Worm (Caenorhabditis elegans) whole organism, young adult: ENCODE data around the gene rnh-1.0.
A peak's percentile ranks its signal among the peaks of the same experiment; 100 is the strongest.

Experiments
- C17E4.6 ChIP-seq: fragments of 200-800 bp; sonication (Bioruptor generic); IDR thresholded peaks from 2 replicates; pipeline ENCODE4 v1.3.6; 2022; ENCODE audit warnings: missing genetic modification reagents, missing genetic modification characterization, missing compliant biosample characterization
- F33H1.4 ChIP-seq: fragments of 200-800 bp; sonication (Bioruptor generic); IDR thresholded peaks from 2 replicates; pipeline ENCODE4 v1.3.6; 2022; ENCODE audit warnings: missing genetic modification reagents, missing genetic modification characterization, missing compliant biosample characterization
- F49E8.2 ChIP-seq: sonication (generic microtip); optimal IDR thresholded peaks from 3 replicates; lab custom pipeline; 2017; ENCODE audit warnings: missing genetic modification characterization, mild to moderate bottlenecking, missing compliant biosample characterization, antibody characterized with exemption, moderate library complexity; ENCODE audit not compliant: insufficient read depth
- F57A8.1 ChIP-seq: fragments of 200-800 bp; sonication (Bioruptor generic); optimal IDR thresholded peaks from 2 replicates; lab custom pipeline; 2018; ENCODE audit warnings: mild to moderate bottlenecking, missing genetic modification characterization, moderate library complexity, missing compliant biosample characterization
- K12H6.12 ChIP-seq: fragments of 200-800 bp; sonication (Bioruptor generic); optimal IDR thresholded peaks from 2 replicates; lab custom pipeline; 2018; ENCODE audit warnings: mild to moderate bottlenecking, missing genetic modification characterization, missing compliant biosample characterization
- T07F8.4 ChIP-seq: sonication (generic microtip); optimal IDR thresholded peaks from 2 replicates; lab custom pipeline; 2016; ENCODE audit warnings: mild to moderate bottlenecking, missing genetic modification characterization, moderate library complexity, missing compliant biosample characterization
- Y53G8AR.9 ChIP-seq: fragments of 200-800 bp; sonication (Bioruptor generic); conservative IDR thresholded peaks from 2 replicates; pipeline ENCODE4 v1.3.6; 2022; ENCODE audit warnings: missing genetic modification reagents, missing genetic modification characterization, missing compliant biosample characterization
- Y79H2A.3 ChIP-seq: fragments of 200-800 bp; sonication (Bioruptor generic); conservative IDR thresholded peaks from 2 replicates; pipeline ENCODE4 v1.3.6; 2022; ENCODE audit warnings: missing genetic modification reagents, missing genetic modification characterization, missing compliant biosample characterization
- ZK185.1 ChIP-seq: sonication (generic microtip); optimal IDR thresholded peaks from 2 replicates; lab custom pipeline; 2016; ENCODE audit warnings: mild to moderate bottlenecking, missing genetic modification characterization, missing compliant biosample characterization; ENCODE audit not compliant: poor library complexity, severe bottlenecking
- aptf-3 ChIP-seq: fragments of 200-800 bp; sonication (Bioruptor generic); IDR thresholded peaks from 2 replicates; pipeline ENCODE4 v1.3.6; 2022; ENCODE audit warnings: missing genetic modification characterization, missing compliant biosample characterization
- atf-7 ChIP-seq: sonication (generic microtip); optimal IDR thresholded peaks from 2 replicates; lab custom pipeline; 2017; ENCODE audit warnings: mild to moderate bottlenecking, missing genetic modification characterization, missing compliant biosample characterization
- attf-3 ChIP-seq: fragments of 200-800 bp; sonication (Bioruptor generic); conservative IDR thresholded peaks from 2 replicates; pipeline ENCODE4 v1.3.6; 2022; ENCODE audit warnings: missing genetic modification reagents, missing genetic modification characterization, missing compliant biosample characterization
- cebp-1 ChIP-seq, 2 experiments: fragments of 200-800 bp in 1 of 2; sonication (Bioruptor generic) in 1 of 2; sonication (generic microtip) in 1 of 2; IDR thresholded peaks in 1 of 2; optimal IDR thresholded peaks in 1 of 2; 2 replicates each; pipeline versions ENCODE4 v1.3.6 to Lab custom; 2017 to 2022; ENCODE audit warnings: missing compliant biosample characterization in 2 of 2, missing genetic modification characterization in 2 of 2, mild to moderate bottlenecking in 1 of 2, missing genetic modification reagents in 1 of 2, moderate library complexity in 1 of 2
- ceh-40 ChIP-seq: fragments of 200-800 bp; sonication (Bioruptor generic); IDR thresholded peaks from 2 replicates; pipeline ENCODE4 v1.3.6; 2022; ENCODE audit warnings: missing genetic modification characterization, missing compliant biosample characterization
- ceh-79 ChIP-seq: sonication (generic microtip); optimal IDR thresholded peaks from 2 replicates; lab custom pipeline; 2017; ENCODE audit warnings: mild to moderate bottlenecking, missing genetic modification characterization, missing compliant biosample characterization
- ceh-91 ChIP-seq: fragments of 200-800 bp; sonication (Bioruptor generic); IDR thresholded peaks from 2 replicates; pipeline ENCODE4 v1.3.6; 2022; ENCODE audit warnings: missing genetic modification reagents, missing genetic modification characterization, missing compliant biosample characterization
- efl-1 ChIP-seq: fragments of 150-350 bp; optimal IDR thresholded peaks from 2 replicates; lab custom pipeline; 2014; ENCODE audit warnings: missing biosample characterization, missing genetic modification reagents, missing genetic modification characterization
- ekl-4 ChIP-seq: fragments of 200-800 bp; sonication (Bioruptor generic); IDR thresholded peaks from 2 replicates; pipeline ENCODE4 v1.3.6; 2022; ENCODE audit warnings: missing genetic modification reagents, missing genetic modification characterization, missing compliant biosample characterization
- hrde-1 ChIP-seq: sonication (generic microtip); optimal IDR thresholded peaks from 2 replicates; lab custom pipeline; 2016; ENCODE audit warnings: missing genetic modification characterization, mild to moderate bottlenecking, missing compliant biosample characterization, moderate library complexity, missing genotype, missing genetic modification reagents, borderline replicate concordance
- let-607 ChIP-seq, 2 experiments: fragments of 200-800 bp in 1 of 2; sonication (Bioruptor generic) in 1 of 2; sonication (generic microtip) in 1 of 2; optimal IDR thresholded peaks; 2 replicates each; lab custom pipeline; 2016 to 2018; ENCODE audit warnings: mild to moderate bottlenecking in 2 of 2, missing compliant biosample characterization in 2 of 2, missing genetic modification characterization in 2 of 2, moderate library complexity in 2 of 2, missing genotype in 1 of 2
- lin-40 ChIP-seq: sonication (generic microtip); optimal IDR thresholded peaks from 2 replicates; lab custom pipeline; 2016; ENCODE audit warnings: missing genetic modification characterization, mild to moderate bottlenecking, missing compliant biosample characterization, missing genotype, missing genetic modification reagents
- lin-54 ChIP-seq: fragments of 200-800 bp; sonication (Bioruptor generic); optimal IDR thresholded peaks from 2 replicates; lab custom pipeline; 2018; ENCODE audit warnings: mild to moderate bottlenecking, missing genetic modification characterization, missing compliant biosample characterization
- lsl-1 ChIP-seq: fragments of 200-800 bp; sonication (Bioruptor generic); optimal IDR thresholded peaks from 2 replicates; lab custom pipeline; 2018; ENCODE audit warnings: mild to moderate bottlenecking, missing genetic modification characterization, moderate library complexity, missing compliant biosample characterization
- madf-10 ChIP-seq: sonication (generic microtip); optimal IDR thresholded peaks from 2 replicates; lab custom pipeline; 2016; ENCODE audit warnings: mild to moderate bottlenecking, missing genetic modification characterization, missing compliant biosample characterization
- madf-6 ChIP-seq: fragments of 200-800 bp; sonication (Bioruptor generic); IDR thresholded peaks from 2 replicates; pipeline ENCODE4 v1.3.6; 2022; ENCODE audit warnings: missing genetic modification reagents, missing genetic modification characterization, missing compliant biosample characterization
- mel-28 ChIP-seq: sonication (generic microtip); optimal IDR thresholded peaks from 2 replicates; lab custom pipeline; 2016; ENCODE audit warnings: borderline replicate concordance, mild to moderate bottlenecking, missing genetic modification characterization, missing compliant biosample characterization
- mxl-1 ChIP-seq: sonication (generic microtip); optimal IDR thresholded peaks from 2 replicates; lab custom pipeline; 2016; ENCODE audit warnings: missing genetic modification characterization, missing compliant biosample characterization
- pbrm-1 ChIP-seq: fragments of 200-800 bp; sonication (Bioruptor generic); IDR thresholded peaks from 2 replicates; pipeline ENCODE4 v1.3.6; 2022; ENCODE audit warnings: missing genetic modification reagents, missing genetic modification characterization, missing compliant biosample characterization
- rec-8 ChIP-seq, 2 experiments: sonication (generic microtip); optimal IDR thresholded peaks; 2 replicates each; lab custom pipeline; 2016; ENCODE audit warnings: mild to moderate bottlenecking in 2 of 2, missing genetic modification characterization in 2 of 2, missing genetic modification reagents in 2 of 2, missing genotype in 2 of 2, missing biosample characterization in 1 of 2, missing compliant biosample characterization in 1 of 2, moderate library complexity in 1 of 2
- snpc-4 ChIP-seq, 5 experiments: fragments of 150-350 bp in 1 of 5; sonication (generic microtip) in 4 of 5; optimal IDR thresholded peaks; 2 replicates each; lab custom pipeline; 2014 to 2018; ENCODE audit warnings: missing genetic modification characterization in 5 of 5, missing biosample characterization in 3 of 5, antibody characterized with exemption in 2 of 5, mild to moderate bottlenecking in 2 of 5, missing compliant biosample characterization in 2 of 5, missing genotype in 2 of 5, moderate library complexity in 2 of 5, missing genetic modification reagents in 1 of 5
- unc-62 ChIP-seq: fragments of 150-350 bp; optimal IDR thresholded peaks from 2 replicates; lab custom pipeline; 2014; ENCODE audit warnings: missing biosample characterization, missing genetic modification reagents, missing genetic modification characterization
- ztf-26 ChIP-seq: sonication (generic microtip); optimal IDR thresholded peaks from 2 replicates; lab custom pipeline; 2017; ENCODE audit warnings: missing genetic modification characterization, missing compliant biosample characterization

rnh-1.0 gene

DNA sequence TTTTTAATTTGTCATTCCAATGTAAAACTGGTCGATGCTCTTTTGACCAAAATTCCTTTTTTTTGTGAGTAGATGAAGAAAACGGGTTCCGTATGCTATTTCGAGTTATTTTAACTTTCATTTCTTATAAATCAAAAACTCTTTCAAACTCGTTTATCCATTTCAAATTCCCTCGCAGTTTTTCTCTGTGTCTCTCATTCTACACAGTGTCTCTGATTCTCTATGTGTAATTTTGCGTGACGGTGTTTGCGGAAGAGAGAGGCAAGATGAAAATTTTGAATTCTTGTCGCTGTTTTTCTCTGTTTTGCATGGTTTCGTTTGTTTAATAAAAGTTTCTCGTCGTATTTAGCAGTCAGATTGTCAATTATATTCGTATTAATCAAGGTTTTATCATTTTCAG, 4.0 kb downstream of the rnh-1.0 start, which contains the start of gene citk-2 (continued):
- TF ChIP-seq K12H6.12 (tag; lab: Kevin White, UChicago) (no peak), C17E4.6 (GFP tag; lab: Robert Waterston, UW) (no peak), ceh-40 (no peak), cebp-1 (GFP tag; IDR thresholded peaks at IDR 0.05; lab: Robert Waterston, UW) (no peak), cebp-1 (tag; optimal IDR thresholded peaks at IDR 0.05; lab: Kevin White, UChicago) (no peak), snpc-4 (GFP tag; optimal IDR thresholded peaks at IDR 0.05; lab: Kevin White, UChicago) (no peak), snpc-4 (tag; optimal IDR thresholded peaks at IDR 0.05; lab: Kevin White, UChicago) (peak in 1 of 4 experiments; percentile 46), Y53G8AR.9 (GFP tag; lab: Robert Waterston, UW) (peak; percentile 70; the same call in 1 of the 2 replicates), F33H1.4 (GFP tag; lab: Robert Waterston, UW) (peak; percentile 59), unc-62 (no peak), mxl-1 (tag; lab: Kevin White, UChicago) (no peak), efl-1 (GFP tag; lab: Kevin White, UChicago) (peak; percentile 91), madf-6 (GFP tag; lab: Robert Waterston, UW) (peak; percentile 58), lin-54 (GFP tag; lab: Kevin White, UChicago) (peak; percentile 97)

DNA sequence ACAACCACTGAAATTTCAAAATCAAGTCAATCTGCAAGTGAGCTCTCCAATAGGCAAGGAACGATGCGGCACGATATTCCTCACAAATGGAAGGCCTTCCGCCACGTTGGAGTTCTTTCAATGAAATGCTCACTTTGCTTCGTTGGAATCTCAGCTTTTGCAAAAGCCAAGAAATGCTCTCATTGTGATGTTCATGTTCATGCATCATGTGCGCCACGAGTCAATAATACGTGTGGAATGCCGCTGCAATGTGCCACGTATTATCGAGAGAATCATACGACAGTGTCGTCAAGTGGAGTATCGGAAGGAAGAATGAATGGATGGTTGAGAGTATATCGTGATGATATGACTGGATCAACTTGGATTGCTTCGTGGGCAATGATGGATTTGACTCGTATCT, 6.7 kb downstream of the rnh-1.0 start:
- TF ChIP-seq attf-3 (GFP tag; lab: Robert Waterston, UW): no peak
- TF ChIP-seq aptf-3: 0 out of 2 replicates have a peak, but pooled peaks have one; percentile 49

DNA sequence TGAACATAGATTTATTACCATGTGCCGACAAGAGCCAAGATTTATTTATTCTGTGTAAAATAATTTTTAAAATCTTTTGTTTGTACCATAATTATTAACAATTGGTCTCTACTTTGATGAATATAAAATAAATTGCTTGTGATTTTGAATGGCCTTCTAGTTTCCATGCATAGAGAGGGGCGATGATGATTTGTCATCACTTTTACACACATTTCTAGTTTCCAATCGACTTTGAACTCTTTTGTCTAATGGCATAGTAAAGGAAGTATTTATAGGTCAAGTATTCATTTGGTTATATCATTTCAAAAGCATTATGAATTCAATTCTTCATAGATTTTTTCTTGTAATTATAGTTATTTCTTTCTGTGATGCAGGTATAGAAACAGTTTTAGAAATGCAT, 8.5 kb downstream of the rnh-1.0 start, which contains the start of gene F59A6.10:
Gene F59A6.10, plus strand, starts transcription at position 301 of the 400 bp plus-strand sequence.
- TF ChIP-seq lin-40 (tag; lab: Kevin White, UChicago) (no peak), ZK185.1 (tag; lab: Kevin White, UChicago) (no peak), ztf-26 (tag; lab: Kevin White, UChicago) (no peak), F57A8.1 (no peak), hrde-1 (tag; lab: Kevin White, UChicago) (peak; percentile 8), lsl-1 (GFP tag; lab: Kevin White, UChicago) (peak; percentile 23), F49E8.2 (tag; lab: Kevin White, UChicago) (peak; percentile 12), mel-28 (tag; lab: Kevin White, UChicago) (no peak)

DNA sequence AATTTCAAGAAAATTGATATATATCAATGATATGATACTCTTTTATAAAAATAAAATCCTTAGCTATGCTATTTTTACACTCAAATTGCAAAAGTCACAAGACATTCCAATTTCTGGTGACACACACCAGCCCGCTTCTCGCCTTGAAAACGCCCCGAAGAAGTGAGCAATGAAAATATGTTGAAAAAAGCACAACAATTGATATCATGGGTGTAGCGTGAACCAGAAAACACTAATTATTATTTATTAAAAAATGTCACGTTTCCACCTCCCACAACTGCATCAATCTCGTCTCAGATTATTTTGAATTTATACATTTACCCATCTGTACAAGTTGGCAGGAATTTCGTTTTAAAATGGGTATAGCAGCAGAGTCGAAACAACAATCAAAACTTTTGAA, 9.7 kb downstream of the rnh-1.0 start, which contains the start of gene F59A6.4:
Gene F59A6.4, plus strand, starts transcription at position 301 of the 400 bp plus-strand sequence.
- TF ChIP-seq ekl-4 (no peak), ceh-91 (no peak), mxl-1 (tag; lab: Kevin White, UChicago) (no peak), atf-7 (tag; lab: Kevin White, UChicago) (no peak)
- TF ChIP-seq, all 124 proteins: peak for 0

DNA sequence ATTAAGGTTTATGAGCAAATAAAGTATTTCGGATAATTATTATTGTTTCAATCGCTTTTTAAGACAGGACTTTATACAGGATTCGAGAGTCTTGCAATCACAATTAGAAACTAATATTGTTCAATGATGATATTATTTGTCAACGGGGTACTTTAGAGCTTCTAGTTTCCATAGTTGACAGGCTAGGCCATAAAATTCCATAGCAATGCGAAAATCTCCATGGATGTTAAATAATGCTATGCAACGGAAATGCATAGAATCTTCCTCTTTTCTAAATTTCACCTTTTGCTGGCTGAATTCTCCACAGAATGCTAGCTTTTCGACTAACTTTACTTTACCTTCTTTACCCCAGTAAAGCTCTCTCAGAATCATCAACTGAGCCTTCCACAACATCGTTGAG, 12.9 kb downstream of the rnh-1.0 start, which contains the start of gene F59A6.3:
Gene F59A6.3, plus strand, starts transcription at position 301 of the 400 bp plus-strand sequence.
- no peak for TF ChIP-seq let-607 (tag; optimal IDR thresholded peaks at IDR 0.05; lab: Kevin White, UChicago)
- no peak for TF ChIP-seq madf-10
- no peak for TF ChIP-seq pbrm-1 (GFP tag; lab: Robert Waterston, UW)
- TF ChIP-seq T07F8.4 (tag; lab: Kevin White, UChicago): no peak
- TF ChIP-seq Y79H2A.3 (GFP tag; lab: Robert Waterston, UW): no peak
- TF ChIP-seq ceh-79 (tag; lab: Kevin White, UChicago): no peak
- TF ChIP-seq rec-8 (tag; optimal IDR thresholded peaks at IDR 0.05; lab: Kevin White, UChicago): no peak
